Worm (Caenorhabditis elegans) whole organism, L3 larva: ENCODE data around the gene gpa-3.

Source experiments
- ZK546.5 ChIP-seq: sonication (generic microtip); optimal IDR thresholded peaks from 2 replicates; lab custom pipeline; 2017; ENCODE audit warnings: missing biosample characterization, missing genetic modification characterization
- ama-1 ChIP-seq: fragments of 150-350 bp; optimal IDR thresholded peaks from 2 replicates; lab custom pipeline; 2018
- ceh-28 ChIP-seq: fragments of 150-350 bp; optimal IDR thresholded peaks from 2 replicates; lab custom pipeline; 2014; ENCODE audit warnings: missing biosample characterization, missing genetic modification reagents, missing genetic modification characterization
- fos-1 ChIP-seq: fragments of 150-350 bp; optimal IDR thresholded peaks from 2 replicates; lab custom pipeline; 2014; ENCODE audit warnings: missing biosample characterization, missing genetic modification characterization
- jun-1 ChIP-seq: fragments of 150-350 bp; optimal IDR thresholded peaks from 2 replicates; lab custom pipeline; 2014; ENCODE audit warnings: missing biosample characterization, missing genetic modification reagents, missing genetic modification characterization
- lin-39 ChIP-seq: fragments of 150-350 bp; optimal IDR thresholded peaks from 2 replicates; lab custom pipeline; 2018; ENCODE audit warnings: missing biosample characterization, missing genetic modification reagents, missing genetic modification characterization
- nhr-11 ChIP-seq: fragments of 150-350 bp; optimal IDR thresholded peaks from 2 replicates; lab custom pipeline; 2014; ENCODE audit warnings: missing biosample characterization, missing genetic modification characterization
- nhr-12 ChIP-seq: fragments of 150-350 bp; optimal IDR thresholded peaks from 2 replicates; lab custom pipeline; 2014; ENCODE audit warnings: missing biosample characterization, missing genetic modification characterization
- nhr-237 ChIP-seq: fragments of 150-350 bp; optimal IDR thresholded peaks from 2 replicates; lab custom pipeline; 2014; ENCODE audit warnings: missing biosample characterization, missing genetic modification characterization
- nhr-28 ChIP-seq: fragments of 150-350 bp; optimal IDR thresholded peaks from 2 replicates; lab custom pipeline; 2014; ENCODE audit warnings: missing biosample characterization, missing genetic modification characterization
- nhr-76 ChIP-seq: fragments of 150-350 bp; sonication (generic microtip); optimal IDR thresholded peaks from 5 replicates; lab custom pipeline; 2014; ENCODE audit warnings: missing biosample characterization, missing genetic modification characterization
- nhr-77 ChIP-seq: fragments of 150-350 bp; optimal IDR thresholded peaks from 2 replicates; lab custom pipeline; 2014; ENCODE audit warnings: missing biosample characterization, missing genetic modification characterization

- TF ChIP-seq jun-1 (tag; lab: Kevin White, UChicago) (no peak), fos-1 (tag; lab: Kevin White, UChicago) (no peak), nhr-28 (tag; lab: Kevin White, UChicago) (no peak), nhr-237 (no peak), nhr-76 (tag; lab: Kevin White, UChicago) (no peak), ZK546.5 (no peak), nhr-11 (tag; lab: Kevin White, UChicago) (no peak), ama-1 (no peak), nhr-12 (tag; lab: Kevin White, UChicago) (no peak), ceh-28 (tag; lab: Kevin White, UChicago) (no peak), lin-39 (tag; lab: Kevin White, UChicago) (no peak), nhr-77 (no peak)
Observed at ce11 chrV:9329245-9329979, 30.2 kb downstream of the gpa-3 start.
